Fruit fly (Drosophila melanogaster): ENCODE results near the gene CG4198.

Gene CG4198

dm6 chrX:5349899-5350575 is 37.0 kb downstream of the CG4198 start (continued):
- TF ChIP-seq lmd (GFP tag; IDR thresholded peaks at IDR 0.05) (peak; percentile 48), row (GFP tag; IDR thresholded peaks at IDR 0.05) (peak; percentile 40), gem (tag; optimal IDR thresholded peaks at IDR 0.05) (peak; percentile 47), wek (GFP tag; optimal IDR thresholded peaks at IDR 0.05) (no peak), H2.0 (GFP tag; IDR thresholded peaks at IDR 0.05) (peak; percentile 21; the same call in 1 of the 2 replicates), bsh (GFP tag; optimal IDR thresholded peaks at IDR 0.05) (peak in 1 of 2 experiments; percentile 52), CG10979 (tag; optimal IDR thresholded peaks at IDR 0.05) (peak; percentile 17), fd96Cb (tag; optimal IDR thresholded peaks at IDR 0.05) (peak; percentile 41), B-H1 (GFP tag; IDR thresholded peaks at IDR 0.05) (no peak), ssp (GFP tag; IDR thresholded peaks at IDR 0.05) (peak; percentile 40), Bgb (GFP tag; IDR thresholded peaks at IDR 0.05; ENCODE audit: partially characterized antibody) (no peak), dmrt99B (tag; optimal IDR thresholded peaks at IDR 0.05) (peak; percentile 38), CG8290 (GFP tag; optimal IDR thresholded peaks at IDR 0.05) (no peak), CG8290 (tag; optimal IDR thresholded peaks at IDR 0.05) (peak in 1 of 2 experiments; percentile 55), so (GFP tag; IDR thresholded peaks at IDR 0.05) (no peak; the same call in 2 of the 3 replicates), MBD-R2 (GFP tag; IDR thresholded peaks at IDR 0.05) (no peak), cg (GFP tag; optimal IDR thresholded peaks at IDR 0.05) (peak; percentile 11), CG12769 (tag; optimal IDR thresholded peaks at IDR 0.05) (peak; percentile 51), chm (GFP tag; IDR thresholded peaks at IDR 0.05) (no peak), HLH3B (GFP tag; IDR thresholded peaks at IDR 0.05) (peak; percentile 48; the same call in 1 of the 2 replicates), Optix (GFP tag; IDR thresholded peaks at IDR 0.05) (0 out of 3 replicates have a peak, but pooled peaks have one; percentile 17), Ravus (GFP tag; IDR thresholded peaks at IDR 0.05) (no peak), CoRest (tag; optimal IDR thresholded peaks at IDR 0.05) (peak; percentile 6), Sox102F (GFP tag; optimal IDR thresholded peaks at IDR 0.05) (peak; percentile 63), slou (GFP tag; optimal IDR thresholded peaks at IDR 0.05) (no peak), E2f1 (GFP tag; IDR thresholded peaks at IDR 0.05) (no peak)

dm6 chrX:5357035-5357434 is 44.0 kb downstream of the CG4198 start:
- TF ChIP-seq row (GFP tag; IDR thresholded peaks at IDR 0.05) (peak; percentile 57; the same call in 2 of the 3 replicates), CG1603 (tag; optimal IDR thresholded peaks at IDR 0.05) (peak; percentile 25), CG34422 (GFP tag; IDR thresholded peaks at IDR 0.05) (no peak), tll (GFP tag; optimal IDR thresholded peaks at IDR 0.05) (no peak), disco-r (GFP tag; optimal IDR thresholded peaks at IDR 0.05) (no peak), zfh2 (GFP tag; optimal IDR thresholded peaks at IDR 0.05) (no peak), CG6689 (GFP tag; IDR thresholded peaks at IDR 0.05) (0 out of 2 replicates have a peak, but pooled peaks have one; percentile 21), oc (tag; optimal IDR thresholded peaks at IDR 0.05) (no peak), CG17359 (tag; optimal IDR thresholded peaks at IDR 0.05) (peak; percentile 24), slbo (GFP tag; IDR thresholded peaks at IDR 0.05) (peak; percentile 52; the same call in 1 of the 2 replicates), nmo (GFP tag; optimal IDR thresholded peaks at IDR 0.05) (peak; percentile 15), CG3407 (GFP tag; optimal IDR thresholded peaks at IDR 0.05) (no peak), CG17568 (GFP tag; optimal IDR thresholded peaks at IDR 0.05) (no peak), Sin3A (optimal IDR thresholded peaks at IDR 0.05) (no peak), Med (GFP tag) (peak; percentile 79), CG17328 (GFP tag; IDR thresholded peaks at IDR 0.05) (0 out of 2 replicates have a peak, but pooled peaks have one; percentile 16), CG2712 (tag; optimal IDR thresholded peaks at IDR 0.05) (peak; percentile 9), bbx (GFP tag; IDR thresholded peaks at IDR 0.05; ENCODE audit: partially characterized antibody) (no peak), Oli (tag; optimal IDR thresholded peaks at IDR 0.05) (peak; percentile 24), ci (GFP tag; IDR thresholded peaks at IDR 0.05) (0 out of 3 replicates have a peak, but pooled peaks have one; percentile 43), CG2116 (GFP tag; optimal IDR thresholded peaks at IDR 0.05) (no peak), dysf (GFP tag; IDR thresholded peaks at IDR 0.05) (peak; percentile 58; the same call in 2 of the 3 replicates), CG2678 (tag; optimal IDR thresholded peaks at IDR 0.05) (peak; percentile 24), CG2120 (GFP tag; optimal IDR thresholded peaks at IDR 0.05) (peak; percentile 43)
